Fruit fly (Drosophila melanogaster) whole organism, prepupa: ENCODE data around the gene Irbp.

Source experiments
- CG10631 ChIP-seq: fragments of 200-800 bp; sonication (Bioruptor generic); optimal IDR thresholded peaks from 2 replicates; lab custom pipeline; 2016; ENCODE audit warnings: missing biosample characterization, missing genetic modification characterization
- CG10669 ChIP-seq: fragments of 200-800 bp; sonication (Bioruptor generic); optimal IDR thresholded peaks from 3 replicates; lab custom pipeline; 2018; ENCODE audit warnings: missing biosample characterization, mild to moderate bottlenecking, missing genetic modification characterization, moderate library complexity
- CG11294 ChIP-seq: fragments of 200-800 bp; sonication (Bioruptor generic); IDR thresholded peaks from 2 replicates; pipeline ENCODE4 v1.3.6; 2022; ENCODE audit warnings: missing biosample characterization, missing genetic modification characterization
- CG11902 ChIP-seq: fragments of 200-800 bp; sonication (Bioruptor generic); optimal IDR thresholded peaks from 3 replicates; lab custom pipeline; 2016; ENCODE audit warnings: missing biosample characterization, missing genetic modification characterization
- CG16779 ChIP-seq: fragments of 200-800 bp; sonication (Bioruptor generic); optimal IDR thresholded peaks from 3 replicates; lab custom pipeline; 2017; ENCODE audit warnings: missing biosample characterization, mild to moderate bottlenecking, missing genetic modification characterization
- CG31627 ChIP-seq: fragments of 200-800 bp; sonication (Bioruptor generic); optimal IDR thresholded peaks from 3 replicates; lab custom pipeline; 2016; ENCODE audit warnings: missing biosample characterization, missing genetic modification characterization
- CG32006 ChIP-seq: fragments of 200-800 bp; sonication (Bioruptor generic); optimal IDR thresholded peaks from 3 replicates; lab custom pipeline; 2017; ENCODE audit warnings: missing biosample characterization, mild to moderate bottlenecking, missing genetic modification characterization
- CG3919 ChIP-seq: fragments of 200-800 bp; sonication (Bioruptor generic); optimal IDR thresholded peaks from 3 replicates; lab custom pipeline; 2016; ENCODE audit warnings: missing biosample characterization, missing genetic modification characterization
- CG6792 ChIP-seq: fragments of 200-800 bp; sonication (Bioruptor generic); optimal IDR thresholded peaks from 3 replicates; lab custom pipeline; 2016; ENCODE audit warnings: missing biosample characterization, missing genetic modification characterization
- CG6854 ChIP-seq: fragments of 200-800 bp; sonication (Bioruptor generic); optimal IDR thresholded peaks from 2 replicates; lab custom pipeline; 2017; ENCODE audit warnings: missing biosample characterization, mild to moderate bottlenecking, missing genetic modification characterization
- CG7368 ChIP-seq: fragments of 200-800 bp; sonication (Bioruptor generic); optimal IDR thresholded peaks from 3 replicates; lab custom pipeline; 2016; ENCODE audit warnings: missing biosample characterization, missing genetic modification characterization
- CG8119 ChIP-seq: fragments of 200-800 bp; sonication (Bioruptor generic); IDR thresholded peaks from 3 replicates; pipeline ENCODE4 v1.3.6; 2022; ENCODE audit warnings: missing biosample characterization, missing genetic modification characterization
- CG8632 ChIP-seq: fragments of 200-800 bp; sonication (Bioruptor generic); optimal IDR thresholded peaks from 3 replicates; lab custom pipeline; 2016; ENCODE audit warnings: missing biosample characterization, missing genetic modification characterization
- CG9139 ChIP-seq: fragments of 200-800 bp; sonication (Bioruptor generic); optimal IDR thresholded peaks from 3 replicates; lab custom pipeline; 2017; ENCODE audit warnings: missing biosample characterization, mild to moderate bottlenecking, missing genetic modification characterization
- Ets96B ChIP-seq: fragments of 200-800 bp; optimal IDR thresholded peaks from 2 replicates; lab custom pipeline; 2019; ENCODE audit warnings: missing biosample characterization, mild to moderate bottlenecking, missing genetic modification characterization, moderate library complexity
- Gug ChIP-seq: fragments of 200-800 bp; sonication (Bioruptor generic); IDR thresholded peaks from 2 replicates; pipeline ENCODE4 v1.3.6; 2022; ENCODE audit warnings: missing biosample characterization, missing genetic modification characterization
- Hr38 ChIP-seq: sonication (Bioruptor generic); optimal IDR thresholded peaks from 2 replicates; lab custom pipeline; 2016; ENCODE audit warnings: missing biosample characterization, missing genetic modification characterization
- Hr39 ChIP-seq: fragments of 200-800 bp; sonication (Bioruptor generic); optimal IDR thresholded peaks from 2 replicates; lab custom pipeline; 2016; ENCODE audit warnings: missing biosample characterization, missing genetic modification characterization
- Hr4 ChIP-seq: fragments of 200-800 bp; sonication (Bioruptor generic); optimal IDR thresholded peaks from 3 replicates; lab custom pipeline; 2016; ENCODE audit warnings: missing biosample characterization, missing genetic modification characterization
- OdsH ChIP-seq: fragments of 200-800 bp; sonication (Bioruptor generic); optimal IDR thresholded peaks from 3 replicates; lab custom pipeline; 2016; ENCODE audit warnings: missing biosample characterization, missing genetic modification characterization
- Sox102F ChIP-seq: fragments of 200-800 bp; sonication (Bioruptor generic); optimal IDR thresholded peaks from 2 replicates; lab custom pipeline; 2016; ENCODE audit warnings: missing biosample characterization, mild to moderate bottlenecking, missing genetic modification characterization
- Sox15 ChIP-seq: fragments of 200-800 bp; sonication (Bioruptor generic); optimal IDR thresholded peaks from 3 replicates; lab custom pipeline; 2016; ENCODE audit warnings: missing biosample characterization, missing genetic modification characterization
- acj6 ChIP-seq: fragments of 200-800 bp; sonication (Bioruptor generic); optimal IDR thresholded peaks from 3 replicates; lab custom pipeline; 2016; ENCODE audit warnings: missing biosample characterization, missing genetic modification characterization
- dac ChIP-seq: fragments of 200-800 bp; sonication (Bioruptor generic); optimal IDR thresholded peaks from 2 replicates; lab custom pipeline; 2017; ENCODE audit warnings: missing biosample characterization, mild to moderate bottlenecking, missing genetic modification characterization
- dsx ChIP-seq: fragments of 200-800 bp; optimal IDR thresholded peaks from 3 replicates; lab custom pipeline; 2019; ENCODE audit warnings: missing biosample characterization, mild to moderate bottlenecking, missing genetic modification characterization, moderate library complexity; ENCODE audit not compliant: poor library complexity, severe bottlenecking
- esn ChIP-seq: fragments of 200-800 bp; sonication (Bioruptor generic); optimal IDR thresholded peaks from 2 replicates; lab custom pipeline; 2016; ENCODE audit warnings: missing biosample characterization, mild to moderate bottlenecking, missing genetic modification characterization, moderate library complexity
- fd85E ChIP-seq: fragments of 200-800 bp; sonication (Bioruptor generic); optimal IDR thresholded peaks from 3 replicates; lab custom pipeline; 2016; ENCODE audit warnings: missing biosample characterization, missing genetic modification characterization
- fkh ChIP-seq: fragments of 200-800 bp; sonication (Bioruptor generic); optimal IDR thresholded peaks from 3 replicates; lab custom pipeline; 2017; ENCODE audit warnings: missing biosample characterization, mild to moderate bottlenecking, missing genetic modification characterization, moderate library complexity
- net ChIP-seq: fragments of 200-800 bp; sonication (Bioruptor generic); optimal IDR thresholded peaks from 3 replicates; lab custom pipeline; 2016; ENCODE audit warnings: missing biosample characterization, missing genetic modification characterization
- pdm3 ChIP-seq: fragments of 200-800 bp; sonication (Bioruptor generic); optimal IDR thresholded peaks from 3 replicates; lab custom pipeline; 2016; ENCODE audit warnings: missing biosample characterization, missing genetic modification characterization
- salr ChIP-seq, 2 experiments: fragments of 200-800 bp; sonication (Bioruptor generic); optimal IDR thresholded peaks; 3 replicates each; lab custom pipeline; 2016 to 2018; ENCODE audit warnings: missing biosample characterization in 2 of 2, missing genetic modification characterization in 2 of 2, mild to moderate bottlenecking in 1 of 2
- ss ChIP-seq, 2 experiments: fragments of 200-800 bp; sonication (Bioruptor generic); optimal IDR thresholded peaks; 2 replicates in 1 of 2; 3 replicates in 1 of 2; lab custom pipeline; 2017 to 2018; ENCODE audit warnings: mild to moderate bottlenecking in 2 of 2, missing biosample characterization in 2 of 2, missing genetic modification characterization in 2 of 2, moderate library complexity in 1 of 2
- svp ChIP-seq: fragments of 200-800 bp; sonication (Bioruptor generic); peaks from one replicate; lab custom pipeline; 2016; ENCODE audit warnings: missing biosample characterization, missing genetic modification characterization
- topi ChIP-seq: fragments of 200-800 bp; sonication (Bioruptor generic); optimal IDR thresholded peaks from 3 replicates; lab custom pipeline; 2016; ENCODE audit warnings: missing biosample characterization, missing genetic modification characterization

Gene Irbp

DNA sequence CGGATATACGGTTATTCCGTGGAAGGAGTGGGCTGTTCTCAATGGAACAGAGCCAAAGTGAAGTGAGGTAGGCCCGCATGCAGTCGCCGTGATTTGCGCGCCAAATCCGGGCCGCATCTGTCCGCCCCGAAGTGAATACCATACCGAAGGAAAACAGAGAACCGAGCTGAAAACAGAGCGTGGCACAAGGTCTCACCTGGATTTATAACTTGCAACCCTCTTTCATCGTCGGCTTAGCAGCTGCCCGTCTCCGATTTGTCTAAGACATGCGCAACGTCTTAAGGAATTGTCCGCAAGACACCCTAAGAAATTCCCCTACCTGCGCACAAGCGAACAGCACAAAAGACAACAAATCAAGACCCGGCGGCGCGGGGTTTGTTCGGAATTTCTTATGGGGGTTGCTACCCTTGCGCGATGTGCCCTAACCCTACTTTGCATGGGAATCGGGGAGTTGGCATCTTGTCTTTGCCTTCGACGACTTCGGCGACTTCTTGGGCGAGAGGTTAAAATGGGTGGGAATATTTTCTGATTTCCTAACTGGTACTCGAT lies 31.2 kb upstream of the Irbp start:
- TF ChIP-seq CG6792 = no peak
- TF ChIP-seq CG10631 (GFP tag; lab: Kevin White, UChicago) = no peak
- no peak for TF ChIP-seq CG11902
- no peak for TF ChIP-seq esn

dm6 chr3R:11392805-11393204 lies 17.0 kb upstream of the Irbp start:
- no peak for TF ChIP-seq CG6854 (GFP tag; lab: Kevin White, UChicago)
- no peak for TF ChIP-seq Hr38 (GFP tag; lab: Kevin White, UChicago)
- TF ChIP-seq Hr39 (GFP tag; lab: Kevin White, UChicago) = no peak
- TF ChIP-seq Hr4 = no peak
- TF ChIP-seq svp (GFP tag; lab: Kevin White, UChicago) = no peak
- no peak for TF ChIP-seq Sox15 (GFP tag; lab: Kevin White, UChicago)
- no peak for TF ChIP-seq dsx (GFP tag; lab: Kevin White, UChicago)
- TF ChIP-seq CG31627 (GFP tag; lab: Kevin White, UChicago) = no peak
- TF ChIP-seq CG9139 (GFP tag; lab: Kevin White, UChicago) = no peak
- no peak for TF ChIP-seq fd85E (GFP tag; lab: Kevin White, UChicago)
- TF ChIP-seq OdsH (GFP tag; lab: Kevin White, UChicago) = no peak
- TF ChIP-seq, all 60 proteins: peak for 0

DNA sequence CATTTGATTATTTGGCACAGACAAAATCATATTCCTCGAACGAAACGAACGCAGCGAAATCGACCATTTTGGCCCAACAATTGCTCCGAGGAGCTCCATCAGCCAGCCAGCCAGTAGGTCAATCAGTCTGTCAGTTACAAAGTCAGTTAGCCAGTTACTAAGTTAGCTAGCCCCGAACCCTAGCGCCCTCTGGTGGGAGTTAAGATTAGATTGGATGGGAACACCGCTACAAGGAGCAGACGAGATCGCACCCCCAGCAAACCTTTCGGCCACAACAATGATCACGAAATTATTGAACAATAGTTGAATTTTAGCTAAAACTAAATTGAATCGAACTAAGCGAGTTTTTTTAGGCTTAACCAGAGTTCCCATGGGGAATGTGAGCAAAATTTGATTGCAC lies 16.0 kb upstream of the Irbp start:
- TF ChIP-seq ss (GFP tag; optimal IDR thresholded peaks at IDR 0.05; lab: Kevin White, UChicago) (no peak), CG3919 (GFP tag; lab: Kevin White, UChicago) (no peak), acj6 (no peak), topi (GFP tag; lab: Kevin White, UChicago) (no peak), CG31627 (GFP tag; lab: Kevin White, UChicago) (no peak), salr (GFP tag; optimal IDR thresholded peaks at IDR 0.05; lab: Kevin White, UChicago) (no peak), Gug (GFP tag; lab: Robert Waterston, UW) (no peak), dac (GFP tag; lab: Kevin White, UChicago) (no peak), Sox15 (GFP tag; lab: Kevin White, UChicago) (no peak), CG11294 (GFP tag; lab: Robert Waterston, UW) (no peak), Hr38 (GFP tag; lab: Kevin White, UChicago) (no peak), CG8632 (GFP tag; lab: Kevin White, UChicago) (no peak), CG9139 (GFP tag; lab: Kevin White, UChicago) (no peak), CG11902 (no peak), pdm3 (GFP tag; lab: Kevin White, UChicago) (no peak), CG10669 (GFP tag; lab: Kevin White, UChicago) (no peak), CG16779 (tag; lab: Kevin White, UChicago) (no peak), Hr4 (no peak)

dm6 chr3R:11395541-11395940 lies 14.3 kb upstream of the Irbp start:
- TF ChIP-seq Hr39 (GFP tag; lab: Kevin White, UChicago) (no peak), Ets96B (tag; lab: Kevin White, UChicago) (no peak), net (GFP tag; lab: Kevin White, UChicago) (no peak), CG11294 (GFP tag; lab: Robert Waterston, UW) (no peak), CG8119 (no peak), ss (GFP tag; optimal IDR thresholded peaks at IDR 0.05; lab: Kevin White, UChicago) (no peak), CG3919 (GFP tag; lab: Kevin White, UChicago) (no peak), CG32006 (GFP tag; lab: Kevin White, UChicago) (no peak), Sox102F (GFP tag; lab: Kevin White, UChicago) (no peak), Hr38 (GFP tag; lab: Kevin White, UChicago) (no peak), pdm3 (GFP tag; lab: Kevin White, UChicago) (no peak)

DNA sequence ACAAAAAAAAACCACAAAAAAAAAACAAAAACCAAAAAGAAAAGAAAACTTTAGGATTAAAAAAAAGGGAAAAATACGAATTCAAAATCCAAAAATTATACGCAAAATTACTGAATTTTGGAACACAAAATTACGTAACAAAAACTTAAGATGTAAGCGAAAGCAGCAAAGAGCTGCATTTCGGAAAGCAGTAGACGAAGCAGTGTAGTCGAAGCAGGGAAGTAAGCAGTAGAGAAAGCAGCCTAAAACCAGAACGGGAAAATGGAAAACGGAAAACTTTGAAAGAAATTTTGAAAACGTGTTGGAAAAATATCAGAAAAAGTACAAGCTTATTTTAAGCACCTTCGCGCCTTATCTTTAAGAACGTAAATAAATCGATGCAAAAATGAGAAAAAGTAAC lies 7.0 kb upstream of the Irbp start:
- TF ChIP-seq Ets96B (tag; lab: Kevin White, UChicago) (no peak), CG7368 (GFP tag; lab: Kevin White, UChicago) (no peak), CG6854 (GFP tag; lab: Kevin White, UChicago) (no peak), Hr38 (GFP tag; lab: Kevin White, UChicago) (no peak), acj6 (no peak), CG6792 (no peak), CG11294 (GFP tag; lab: Robert Waterston, UW) (no peak), net (GFP tag; lab: Kevin White, UChicago) (no peak), fkh (GFP tag; lab: Kevin White, UChicago) (no peak), CG8632 (GFP tag; lab: Kevin White, UChicago) (no peak), pdm3 (GFP tag; lab: Kevin White, UChicago) (no peak), topi (GFP tag; lab: Kevin White, UChicago) (no peak), CG3919 (GFP tag; lab: Kevin White, UChicago) (no peak)
